Worm (Caenorhabditis elegans): ENCODE data around the gene C41C4.9.

ce11 chrII:8149930-8150329, 42.5 kb downstream of the C41C4.9 start, which contains the start of gene F10B5.3:
- TF ChIP-seq nhr-237 (tag; optimal IDR thresholded peaks at IDR 0.05): no peak
- no peak for TF ChIP-seq ama-1 (optimal IDR thresholded peaks at IDR 0.05)
- TF ChIP-seq sea-2 (GFP tag; optimal IDR thresholded peaks at IDR 0.05): no peak
- TF ChIP-seq unc-39 (tag; optimal IDR thresholded peaks at IDR 0.05): no peak

All from whole organism, L3 larva.